Fruit fly (Drosophila melanogaster): ENCODE measurements around the gene CG12279.
"Not testable (repeated sequence)": the region's sequence is repeated elsewhere in the genome, so short reads cannot be mapped to it uniquely, and the experiment has no call there.

Gene CG12279

DNA sequence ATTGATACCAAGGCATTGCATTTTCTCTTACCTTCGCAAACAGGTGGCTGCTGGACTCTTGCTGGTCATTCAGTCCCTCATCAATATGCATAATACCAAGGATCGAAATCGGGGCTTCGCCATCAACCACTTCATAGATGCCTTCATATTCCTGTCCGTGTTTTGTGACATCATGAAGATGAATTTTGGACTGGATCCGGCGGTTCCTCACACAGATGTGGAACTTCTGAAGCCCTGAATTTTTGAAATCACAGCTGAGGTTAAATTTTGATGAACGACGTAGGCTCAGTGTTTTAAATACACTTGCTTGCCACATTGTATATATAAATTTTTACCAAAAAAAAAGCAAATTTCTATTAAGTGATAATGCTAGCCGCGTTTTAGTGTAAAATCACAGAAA, 7.9 kb upstream of the CG12279 start, which contains the start of gene Past1:
Gene Past1 (plus strand): TSS at position 301 of the 400 bp plus-strand sequence.
- TF ChIP-seq CG8478 (optimal IDR thresholded peaks at IDR 0.05) (no peak), CTCF (optimal IDR thresholded peaks at IDR 0.05) (no peak)

DNA sequence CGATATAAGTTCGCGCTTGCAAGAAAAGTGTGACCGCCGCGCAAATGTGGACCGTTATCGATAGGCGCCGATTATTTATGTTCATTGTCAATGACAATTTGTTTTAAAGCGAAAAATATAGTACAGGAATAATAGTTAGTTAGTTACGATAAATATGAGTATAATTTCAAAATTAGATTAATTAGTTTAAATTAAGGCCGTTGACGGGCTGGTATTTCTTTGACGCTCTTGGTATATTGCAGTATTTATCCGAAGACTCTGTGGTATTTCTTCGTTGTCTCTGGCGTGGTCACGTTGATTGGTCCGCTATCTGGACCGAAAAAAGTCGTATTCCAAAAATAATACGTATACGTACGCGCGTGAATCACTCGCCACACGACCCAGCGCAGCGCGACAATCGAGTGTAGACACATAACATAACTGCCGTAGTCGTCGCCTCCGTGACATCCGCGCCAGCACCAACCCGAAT, 7.3 kb upstream of the CG12279 start:
- no peak for TF ChIP-seq CG8478 (optimal IDR thresholded peaks at IDR 0.05)

DNA sequence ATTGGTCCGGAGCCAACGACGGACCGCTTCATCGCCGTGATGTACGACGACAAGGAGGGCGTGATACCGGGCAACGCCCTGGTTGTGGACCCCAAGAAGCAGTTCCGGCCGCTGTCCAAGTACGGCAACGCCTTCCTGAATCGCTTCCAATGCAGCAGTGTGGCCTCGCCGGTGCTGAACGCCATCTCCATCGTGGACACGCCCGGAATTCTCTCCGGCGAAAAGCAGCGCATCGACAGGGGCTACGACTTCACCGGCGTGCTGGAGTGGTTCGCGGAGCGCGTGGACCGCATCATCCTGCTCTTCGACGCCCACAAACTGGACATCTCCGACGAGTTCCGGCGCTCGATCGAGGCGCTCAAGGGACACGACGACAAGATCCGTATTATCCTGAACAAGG, 6.5 kb upstream of the CG12279 start:
- TF ChIP-seq CG8478 (optimal IDR thresholded peaks at IDR 0.05), result no peak
- TF ChIP-seq CTCF (optimal IDR thresholded peaks at IDR 0.05), result no peak

DNA sequence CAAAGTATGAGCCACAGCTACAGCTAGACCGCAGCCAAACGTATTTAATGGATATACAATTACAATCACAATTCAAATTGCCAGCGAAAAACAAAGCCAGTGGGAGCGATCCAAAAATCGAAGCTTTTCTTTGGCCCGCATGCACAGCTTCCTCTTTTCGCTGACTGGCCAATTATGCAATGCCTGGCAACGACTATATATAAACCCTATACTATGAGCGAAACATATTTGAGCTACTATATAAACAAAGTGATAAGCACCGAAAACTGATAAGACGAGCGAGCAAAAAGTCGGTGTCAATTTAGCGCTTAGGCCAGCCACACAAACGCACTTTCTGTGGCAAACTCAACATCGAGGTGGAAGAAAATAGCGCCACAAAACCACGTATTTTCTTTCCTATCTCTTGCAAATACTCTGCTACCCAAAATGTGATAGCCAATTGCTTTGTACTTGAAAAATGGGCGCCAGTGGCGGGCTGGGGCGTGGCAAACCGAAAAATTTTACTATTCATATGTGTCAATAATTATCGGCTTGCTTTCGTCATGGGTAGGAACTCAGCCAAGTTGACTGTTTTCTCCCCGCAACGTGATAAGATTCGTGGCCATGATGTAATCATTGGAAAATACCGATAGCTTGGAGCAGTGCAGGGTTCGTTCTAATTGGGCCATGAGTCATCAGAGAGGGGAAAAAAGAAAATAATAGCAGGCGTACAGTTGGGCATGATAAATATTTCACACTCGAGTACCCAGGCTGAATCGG, 5.1 kb upstream of the CG12279 start:
- no peak for TF ChIP-seq CTCF (optimal IDR thresholded peaks at IDR 0.05)
- TF ChIP-seq CG8478 (optimal IDR thresholded peaks at IDR 0.05), result no peak

DNA sequence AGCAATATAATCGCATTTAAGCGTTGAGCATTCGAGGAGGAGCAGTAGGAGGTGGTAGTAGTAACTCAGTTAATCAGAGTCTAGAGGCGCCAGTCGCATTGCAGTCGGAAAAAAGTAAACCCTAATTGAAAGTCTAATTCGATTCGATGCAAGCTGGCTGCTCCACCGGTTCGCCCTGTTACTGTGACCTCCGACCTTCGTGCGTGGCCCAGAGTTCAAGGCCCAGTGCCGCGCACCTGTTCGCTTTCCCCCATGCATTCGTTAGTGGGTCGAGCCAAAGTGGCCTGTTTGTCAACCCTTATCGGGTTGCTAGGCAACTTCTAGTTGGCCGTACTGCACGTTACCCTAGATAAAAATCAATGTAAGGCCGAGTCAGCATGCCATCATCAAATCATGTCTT, 4.4 kb upstream of the CG12279 start:
- TF ChIP-seq CTCF (optimal IDR thresholded peaks at IDR 0.05) (no peak), CG8478 (optimal IDR thresholded peaks at IDR 0.05) (no peak)

DNA sequence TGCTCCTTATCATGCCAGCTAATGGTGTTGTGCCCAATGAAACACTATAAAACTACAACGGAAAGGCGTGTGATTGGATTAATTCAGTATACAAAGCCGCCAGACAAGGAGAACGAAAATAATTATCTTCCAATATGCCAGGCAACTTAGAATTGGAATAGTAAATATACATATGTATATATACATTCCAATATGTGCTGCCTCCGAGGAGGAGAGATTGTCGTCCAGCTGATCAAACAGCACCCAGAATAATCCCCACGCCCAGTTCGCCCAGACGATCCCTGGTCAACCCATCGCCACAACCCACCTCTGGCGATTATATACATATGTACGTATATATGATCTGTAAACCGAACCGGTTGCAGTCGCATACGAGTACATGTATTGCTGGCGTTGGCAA, 3.6 kb upstream of the CG12279 start:
- TF ChIP-seq CG8478 (optimal IDR thresholded peaks at IDR 0.05) (no peak), CTCF (optimal IDR thresholded peaks at IDR 0.05) (no peak)

DNA sequence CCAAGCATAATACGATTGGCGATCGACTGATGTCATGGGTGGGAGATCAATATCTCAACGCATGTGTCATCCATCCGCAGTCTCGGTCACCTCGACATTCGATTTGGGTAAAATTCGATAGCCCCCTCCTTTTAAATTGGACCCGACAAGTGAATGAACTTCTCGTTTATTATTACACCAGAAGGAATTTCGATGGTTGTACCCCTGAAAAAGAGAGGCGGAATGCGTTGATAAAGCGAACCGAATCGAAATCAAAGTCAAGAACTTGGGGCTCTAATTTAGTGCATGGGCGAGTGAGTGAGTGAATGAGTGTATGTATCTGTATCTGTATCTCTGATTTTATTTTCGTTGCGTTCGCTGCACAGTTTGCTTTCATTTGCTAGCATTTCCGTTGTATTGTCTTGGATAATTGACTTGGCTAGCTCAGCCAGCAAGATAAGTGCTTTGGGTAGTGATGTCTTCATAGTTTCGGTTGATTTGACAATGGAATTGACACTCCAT, 2.9 kb upstream of the CG12279 start:
- TF ChIP-seq CTCF (optimal IDR thresholded peaks at IDR 0.05), result no peak
- TF ChIP-seq CG8478 (optimal IDR thresholded peaks at IDR 0.05), result no peak

DNA sequence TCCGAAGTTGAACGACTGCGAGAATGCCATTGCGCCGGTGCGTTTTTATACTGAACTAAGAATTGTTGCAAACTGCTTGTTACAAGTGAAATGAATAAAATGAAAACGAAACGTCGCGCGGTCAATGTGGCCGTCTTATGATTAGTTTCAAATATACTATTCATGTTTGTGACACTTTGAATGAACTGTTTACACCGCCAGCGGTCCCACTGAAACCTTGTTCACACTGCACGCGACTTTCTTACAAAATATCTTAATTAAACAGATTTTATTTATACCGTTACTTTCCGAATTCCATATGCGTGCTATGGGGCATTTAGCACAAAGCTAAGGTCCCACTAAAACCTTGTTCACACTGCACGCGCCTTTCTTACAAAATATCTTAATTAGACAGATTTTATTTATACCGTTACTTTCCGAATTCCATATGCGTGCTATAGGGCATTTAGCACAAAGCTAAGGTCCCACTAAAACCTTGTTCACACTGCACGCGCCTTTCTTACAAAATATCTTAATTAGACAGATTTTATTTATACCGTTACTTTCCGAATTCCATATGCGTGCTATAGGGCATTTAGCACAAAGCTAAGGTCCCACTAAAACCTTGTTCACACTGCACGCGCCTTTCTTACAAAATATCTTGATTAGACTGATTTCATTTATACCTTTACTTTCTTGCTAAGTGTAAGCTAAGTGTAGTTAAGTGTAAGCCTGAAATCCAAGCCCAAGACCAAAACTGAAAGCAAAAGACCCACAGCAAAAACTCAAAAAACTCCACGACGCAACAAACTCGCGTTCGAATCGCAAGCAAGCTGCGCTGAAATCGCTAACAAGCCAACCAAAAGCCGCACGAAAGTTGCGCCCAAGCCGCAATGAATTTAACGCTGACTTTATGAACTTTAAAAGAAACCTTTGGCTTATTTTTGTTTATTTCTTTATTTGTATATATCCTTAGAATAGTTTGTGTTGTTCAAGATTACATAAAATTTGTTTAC, 7.6 kb downstream of the CG12279 start, which contains the start of gene PolQ:
Gene PolQ (minus strand): TSS at position 122 of the 995 bp plus-strand sequence.
- not testable (repeated sequence) for TF ChIP-seq CG8478, CTCF (optimal IDR thresholded peaks at IDR 0.05)

DNA sequence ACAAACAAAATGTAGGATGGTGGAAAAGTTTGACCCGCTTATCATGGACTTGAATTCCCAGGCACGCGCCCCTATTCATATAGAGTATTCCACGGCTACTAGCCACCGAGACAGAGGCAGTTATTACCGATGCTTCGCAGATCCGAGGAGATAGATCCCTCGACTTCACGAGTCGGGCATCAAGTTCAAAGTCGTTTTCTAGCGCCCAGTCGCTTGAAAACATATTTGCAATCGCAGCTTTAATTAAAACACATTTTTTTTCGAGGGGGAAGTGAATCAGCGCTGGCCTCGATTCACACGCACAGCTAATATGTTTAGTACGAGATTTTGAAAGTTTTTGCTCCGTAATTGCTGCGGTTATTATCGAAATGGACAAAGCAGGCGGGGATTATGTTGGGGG, 10.4 kb downstream of the CG12279 start:
- no peak for TF ChIP-seq CG8478 (optimal IDR thresholded peaks at IDR 0.05)
- TF ChIP-seq CTCF (optimal IDR thresholded peaks at IDR 0.05), result no peak

DNA sequence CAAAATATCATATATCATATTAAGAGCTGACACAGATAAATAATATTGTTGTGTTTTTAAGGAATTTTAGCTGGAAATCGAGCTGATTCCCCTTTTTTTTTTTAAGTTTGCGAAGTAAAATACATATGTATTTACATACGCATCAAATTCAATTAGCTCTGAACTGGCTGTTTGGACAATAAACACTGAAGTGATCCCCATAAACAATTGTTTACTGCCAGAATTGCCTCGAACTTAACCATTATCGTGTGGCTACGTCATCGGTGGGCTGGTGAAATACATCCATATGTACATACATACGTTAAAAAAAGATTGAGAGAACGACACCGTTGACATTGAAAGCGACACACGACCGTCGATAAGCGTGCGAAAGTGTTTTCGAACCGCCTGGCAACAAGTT, 11.4 kb downstream of the CG12279 start:
- TF ChIP-seq CG8478 (optimal IDR thresholded peaks at IDR 0.05) (no peak), CTCF (optimal IDR thresholded peaks at IDR 0.05) (no peak)

DNA sequence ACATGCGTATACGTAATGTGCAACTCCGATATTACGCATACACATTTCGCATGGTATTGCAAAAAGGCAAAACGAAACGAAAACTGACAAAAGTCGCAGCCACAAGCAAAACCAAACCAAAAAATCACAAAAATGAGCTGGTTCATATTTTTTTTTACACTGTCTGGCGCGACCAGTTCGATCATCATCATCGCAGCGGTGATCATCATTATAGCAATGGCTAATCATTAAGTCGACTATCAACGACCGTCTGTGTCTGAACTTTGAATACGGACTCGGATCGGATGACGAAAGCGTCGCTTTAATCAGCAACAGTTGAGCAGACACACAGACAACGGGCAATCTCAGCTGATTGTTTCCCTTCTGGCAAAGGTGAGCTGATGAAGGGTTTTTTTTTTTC, 12.0 kb downstream of the CG12279 start:
- TF ChIP-seq CG8478 (optimal IDR thresholded peaks at IDR 0.05) (no peak), CTCF (optimal IDR thresholded peaks at IDR 0.05) (no peak)

DNA sequence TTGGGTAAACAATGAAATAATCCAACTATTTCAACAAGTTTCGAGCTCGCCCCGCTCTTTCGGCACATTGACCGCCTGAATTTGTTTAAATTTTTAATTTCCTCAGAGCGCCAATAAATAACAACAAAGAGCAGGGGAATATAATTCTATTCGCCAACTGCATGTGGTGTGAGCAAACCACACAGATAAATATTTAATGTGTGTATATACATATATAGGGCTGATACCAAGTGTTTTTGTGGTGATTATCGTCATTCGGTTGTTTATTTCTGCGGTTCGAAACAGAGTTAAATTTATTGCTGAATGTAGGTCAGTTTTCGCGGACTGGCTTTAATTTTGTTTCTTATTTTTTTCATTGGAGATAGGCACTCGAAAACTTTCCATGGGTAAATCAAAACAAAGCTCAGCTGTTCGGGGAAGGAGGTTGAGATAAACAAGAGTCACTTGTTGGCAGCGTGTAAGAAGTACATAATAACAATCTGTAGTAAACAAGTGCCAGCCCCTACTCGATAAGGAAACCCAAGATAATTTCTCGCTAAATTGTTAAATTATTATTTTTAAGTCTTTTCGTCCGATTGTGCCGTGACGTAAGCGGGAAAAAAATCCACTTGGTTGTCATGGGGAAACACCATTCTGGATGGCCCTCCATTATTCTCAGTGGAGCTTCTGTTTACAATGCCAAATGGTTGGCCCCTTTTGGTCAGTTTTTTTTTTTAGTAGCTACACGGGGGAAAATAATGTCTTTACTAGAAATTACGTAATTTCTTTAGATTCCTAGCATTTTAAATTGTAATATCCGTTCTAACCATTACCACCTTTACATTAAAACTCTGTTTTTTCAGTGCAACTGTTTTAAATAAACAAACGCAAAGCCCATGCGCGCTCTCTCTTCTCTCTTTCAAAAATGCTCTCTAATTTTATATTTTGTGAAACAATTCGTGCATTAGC, 13.0 kb downstream of the CG12279 start:
- TF ChIP-seq CG8478 (optimal IDR thresholded peaks at IDR 0.05) (no peak), CTCF (optimal IDR thresholded peaks at IDR 0.05) (no peak)

DNA sequence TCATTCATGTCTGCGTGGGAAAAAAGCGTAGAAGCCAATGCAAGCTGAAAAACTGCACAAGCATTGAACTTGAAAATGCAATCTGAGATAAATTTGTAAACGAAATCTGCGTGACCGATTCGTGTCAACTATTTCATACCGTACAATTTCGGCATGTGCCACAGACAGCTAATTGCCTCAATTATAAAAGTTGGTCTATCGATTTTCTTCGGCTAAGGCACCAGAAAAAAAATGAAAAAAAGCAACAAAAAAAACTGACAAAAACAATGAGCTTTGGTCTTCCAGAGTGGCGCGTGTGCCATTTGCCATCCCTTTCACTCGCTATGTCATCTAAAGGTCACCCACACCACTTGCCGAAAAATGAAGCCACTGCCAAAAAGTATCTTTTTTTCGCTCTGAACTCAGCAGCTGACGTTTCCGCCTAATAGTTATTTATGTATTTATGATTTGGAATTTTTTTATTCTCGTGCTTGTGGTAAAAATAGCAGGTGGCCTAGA, 13.7 kb downstream of the CG12279 start:
- TF ChIP-seq CTCF (optimal IDR thresholded peaks at IDR 0.05) (no peak), CG8478 (optimal IDR thresholded peaks at IDR 0.05) (no peak)
